Fruit fly (Drosophila melanogaster) whole organism, pupa: ENCODE results near the gene CG15022.

Experiments used
- CG12605 ChIP-seq: fragments of 200-800 bp; sonication (Bioruptor generic); IDR thresholded peaks from 2 replicates; pipeline ENCODE4 v1.3.6; 2022; ENCODE audit warnings: missing biosample characterization, missing genetic modification characterization
- CG13204 ChIP-seq: fragments of 200-800 bp; sonication (Bioruptor generic); optimal IDR thresholded peaks from 2 replicates; lab custom pipeline; 2018; ENCODE audit warnings: missing biosample characterization, mild to moderate bottlenecking, missing genetic modification characterization, moderate library complexity
- CG15710 ChIP-seq: fragments of 200-800 bp; sonication (Bioruptor generic); optimal IDR thresholded peaks from 2 replicates; lab custom pipeline; 2018; ENCODE audit warnings: missing biosample characterization, mild to moderate bottlenecking, missing genetic modification characterization, moderate library complexity
- CG17806 ChIP-seq: fragments of 200-800 bp; sonication (Bioruptor generic); optimal IDR thresholded peaks from 2 replicates; lab custom pipeline; 2018; ENCODE audit warnings: missing biosample characterization, mild to moderate bottlenecking, missing genetic modification characterization, moderate library complexity
- CG32121 ChIP-seq: fragments of 200-800 bp; sonication (Bioruptor generic); IDR thresholded peaks from 2 replicates; pipeline ENCODE4 v1.3.6; 2022; ENCODE audit warnings: missing biosample characterization, missing genetic modification characterization
- CG8301 ChIP-seq: fragments of 200-800 bp; sonication (Bioruptor generic); optimal IDR thresholded peaks from 2 replicates; lab custom pipeline; 2018; ENCODE audit warnings: missing biosample characterization, mild to moderate bottlenecking, missing genetic modification characterization
- EcR ChIP-seq: fragments of 200-800 bp; sonication (Bioruptor generic); optimal IDR thresholded peaks from 3 replicates; lab custom pipeline; 2019; ENCODE audit warnings: missing biosample characterization, missing genetic modification characterization, mild to moderate bottlenecking, moderate library complexity, missing genetic modification reagents
- Ets98B ChIP-seq: fragments of 200-800 bp; sonication (Bioruptor generic); IDR thresholded peaks from 2 replicates; pipeline ENCODE4 v1.3.6; 2022; ENCODE audit warnings: missing biosample characterization, missing genetic modification characterization

- TF ChIP-seq CG13204 (GFP tag; lab: Kevin White, UChicago) (no peak), CG12605 (no peak), Ets98B (GFP tag; lab: Robert Waterston, UW) (no peak), CG8301 (tag; lab: Kevin White, UChicago) (no peak), CG15710 (no peak), EcR (GFP tag; lab: Kevin White, UChicago) (no peak), CG17806 (tag; lab: Kevin White, UChicago) (no peak), CG32121 (no peak)
These were observed 29.8 kb downstream of the CG15022 start for dm6 chr3L:4430331-4430730.
